Worm (Caenorhabditis elegans) whole organism, midembryonic: Measurements from ENCODE around the gene sra-29.

Source experiments
- T22C8.4 ChIP-seq: fragments of 200-800 bp; sonication (Bioruptor generic); IDR thresholded peaks from 2 replicates; pipeline ENCODE4 v1.3.6; 2022; ENCODE audit warnings: missing genetic modification characterization, missing compliant biosample characterization
- cog-1 ChIP-seq: sonication (generic microtip); optimal IDR thresholded peaks from 2 replicates; lab custom pipeline; 2016; ENCODE audit warnings: missing genetic modification characterization, missing compliant biosample characterization
- flt-1 ChIP-seq: fragments of 200-800 bp; sonication (Bioruptor generic); IDR thresholded peaks from 2 replicates; pipeline ENCODE4 v1.3.6; 2022; ENCODE audit warnings: missing genetic modification characterization, missing compliant biosample characterization
- klf-2 ChIP-seq: fragments of 200-800 bp; sonication (Bioruptor generic); conservative IDR thresholded peaks from 2 replicates; pipeline ENCODE4 v1.3.6; 2022; ENCODE audit warnings: missing genetic modification reagents, missing genetic modification characterization, missing compliant biosample characterization
- med-1 ChIP-seq: sonication (generic microtip); optimal IDR thresholded peaks from 2 replicates; lab custom pipeline; 2017; ENCODE audit warnings: missing genetic modification characterization, mild to moderate bottlenecking, missing compliant biosample characterization, antibody characterized with exemption, missing genetic modification reagents; ENCODE audit not compliant: insufficient read depth
- ref-1 ChIP-seq: fragments of 200-800 bp; sonication (Bioruptor generic); conservative IDR thresholded peaks from 2 replicates; pipeline ENCODE4 v1.3.6; 2022; ENCODE audit warnings: missing genetic modification reagents, missing genetic modification characterization, missing compliant biosample characterization
- tab-1 ChIP-seq: fragments of 200-800 bp; sonication (Bioruptor generic); IDR thresholded peaks from 2 replicates; pipeline ENCODE4 v1.3.6; 2022; ENCODE audit warnings: missing genetic modification characterization, missing compliant biosample characterization
- ztf-23 ChIP-seq: fragments of 200-800 bp; sonication (Bioruptor generic); IDR thresholded peaks from 2 replicates; pipeline ENCODE4 v1.3.6; 2022; ENCODE audit warnings: missing genetic modification reagents, missing genetic modification characterization, missing compliant biosample characterization

ce11 chrII:6615232-6616029 lies 39.9 kb upstream of the sra-29 start:
- no peak for TF ChIP-seq flt-1 (GFP tag; lab: Robert Waterston, UW)
- no peak for TF ChIP-seq tab-1 (GFP tag; lab: Robert Waterston, UW)
- TF ChIP-seq klf-2 (GFP tag; lab: Robert Waterston, UW), result no peak
- no peak for TF ChIP-seq T22C8.4 (GFP tag; lab: Robert Waterston, UW)
- TF ChIP-seq ref-1 (GFP tag; lab: Robert Waterston, UW), result no peak
- no peak for TF ChIP-seq med-1 (GFP tag; lab: Kevin White, UChicago)
- TF ChIP-seq ztf-23 (GFP tag; lab: Robert Waterston, UW), result no peak
- no peak for TF ChIP-seq cog-1 (tag; lab: Kevin White, UChicago)
